Worm (Caenorhabditis elegans): ENCODE results near the gene kars-1.

The kars-1 gene

DNA sequence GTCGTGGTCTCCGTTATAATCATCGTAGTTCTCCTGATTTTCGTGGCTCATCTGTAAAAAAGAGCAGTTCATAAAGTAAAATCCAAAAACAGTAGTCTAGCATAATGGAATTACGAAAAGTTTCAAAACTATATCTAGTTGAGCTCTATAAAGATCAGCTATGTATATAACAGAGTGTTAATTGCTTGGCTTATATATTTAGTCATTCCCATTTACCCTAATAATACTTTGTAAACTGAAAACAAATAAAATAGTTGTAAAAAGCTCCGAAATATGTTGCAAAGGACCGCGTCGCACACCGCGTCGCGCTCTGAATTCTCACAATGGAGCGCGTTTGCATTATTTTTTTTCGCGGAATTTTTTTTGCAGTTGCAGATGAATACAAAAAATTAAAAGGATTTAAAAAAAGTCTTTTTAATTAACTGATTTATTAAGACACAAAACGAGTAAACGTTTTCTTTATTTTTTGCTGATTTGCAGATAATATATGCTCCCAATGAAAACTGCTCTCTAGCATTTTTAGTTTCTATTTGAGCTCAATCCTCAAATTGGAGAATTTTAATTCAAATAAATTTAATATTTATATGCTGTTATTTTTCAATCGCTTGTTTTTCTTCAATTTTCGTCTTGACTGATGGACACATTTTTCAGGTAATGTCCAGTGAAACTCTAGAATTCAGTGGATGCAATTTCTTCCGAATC lies 22.0 kb downstream of the kars-1 start, which contains the start of the genes tcer-1 and ZK1127.5:
Gene tcer-1, minus strand, starts transcription at position 51 of the 702 bp plus-strand sequence.
Gene ZK1127.5, plus strand, starts transcription at position 652 of the 702 bp plus-strand sequence.
- TF ChIP-seq flt-1 (GFP tag; IDR thresholded peaks at IDR 0.05) (no peak), tab-1 (GFP tag; IDR thresholded peaks at IDR 0.05) (no peak), klf-2 (GFP tag; conservative IDR thresholded peaks at IDR 0.05) (no peak), ztf-23 (GFP tag; IDR thresholded peaks at IDR 0.05) (no peak), ref-1 (GFP tag; conservative IDR thresholded peaks at IDR 0.05) (no peak), ztf-29 (GFP tag; IDR thresholded peaks at IDR 0.05) (no peak), cog-1 (tag; optimal IDR thresholded peaks at IDR 0.05) (no peak), T22C8.4 (GFP tag; IDR thresholded peaks at IDR 0.05) (no peak), med-1 (GFP tag; optimal IDR thresholded peaks at IDR 0.05; ENCODE audit: insufficient read depth) (no peak)

DNA sequence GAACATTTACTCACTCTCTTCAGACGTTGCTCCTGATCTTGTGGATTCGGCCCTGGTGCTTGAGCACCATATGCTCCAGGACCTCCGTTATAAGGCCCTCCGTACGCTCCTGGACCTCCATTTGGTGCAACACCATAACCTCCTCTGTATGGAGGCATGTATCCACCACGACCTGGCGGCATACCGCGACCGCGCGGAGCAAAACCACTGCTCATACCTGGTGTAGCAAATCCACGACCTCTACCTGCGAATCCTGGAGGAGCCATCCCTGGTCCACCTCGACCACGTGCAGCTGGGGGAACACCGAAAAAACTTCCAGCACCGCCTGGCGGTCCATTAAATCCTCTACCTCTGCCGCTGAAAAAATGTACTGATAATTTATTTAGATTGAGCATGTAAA lies 22.7 kb downstream of the kars-1 start:
- TF ChIP-seq tab-1 (GFP tag; IDR thresholded peaks at IDR 0.05), result 0 out of 2 replicates have a peak, but pooled peaks have one; percentile 59
- TF ChIP-seq cog-1 (tag; optimal IDR thresholded peaks at IDR 0.05), result no peak
- TF ChIP-seq T22C8.4 (GFP tag; IDR thresholded peaks at IDR 0.05), result no peak

ce11 chrII:7042090-7042489 lies 30.1 kb downstream of the kars-1 start:
- TF ChIP-seq ztf-23 (GFP tag; IDR thresholded peaks at IDR 0.05) (peak; percentile 49; the same call in 1 of the 2 replicates), klf-2 (GFP tag; conservative IDR thresholded peaks at IDR 0.05) (0 out of 2 replicates have a peak, but pooled peaks have one; percentile 19), ref-1 (GFP tag; conservative IDR thresholded peaks at IDR 0.05) (0 out of 2 replicates have a peak, but pooled peaks have one; percentile 34), tab-1 (GFP tag; IDR thresholded peaks at IDR 0.05) (peak; percentile 15; the same call in 1 of the 2 replicates), flt-1 (GFP tag; IDR thresholded peaks at IDR 0.05) (peak; percentile 72; the same call in 1 of the 2 replicates)

DNA sequence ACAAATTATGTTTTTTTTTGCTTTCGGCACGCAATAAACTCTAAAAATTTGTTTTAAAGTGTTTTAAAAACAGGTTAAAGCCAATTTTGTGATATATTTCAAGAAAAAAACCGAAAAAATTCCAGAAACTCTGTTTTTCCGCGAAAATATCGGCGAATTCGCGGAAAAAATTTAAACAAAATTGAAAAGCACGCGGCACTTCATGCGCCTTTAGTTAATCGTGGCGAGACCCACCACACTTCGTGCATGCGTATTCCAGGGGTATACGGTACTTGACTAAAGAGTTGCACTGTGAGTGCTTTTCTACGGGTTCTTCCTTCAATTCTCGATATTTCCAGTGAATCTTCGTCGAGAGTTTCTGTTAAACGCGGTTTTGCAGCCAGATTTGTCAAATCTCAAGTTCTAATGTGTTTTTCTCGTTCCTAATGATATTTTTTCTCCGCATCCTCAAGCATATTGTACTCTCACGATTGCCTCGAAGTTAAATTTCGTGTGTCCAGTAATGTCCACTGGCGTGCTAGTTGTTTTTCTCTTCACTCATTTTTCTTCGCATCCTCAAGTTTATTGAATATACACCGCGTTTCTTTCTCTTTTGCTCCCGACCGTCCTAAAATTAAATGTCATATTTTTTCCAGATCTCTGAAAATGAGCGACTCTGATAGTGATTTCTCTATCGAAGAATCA lies 34.4 kb downstream of the kars-1 start, which contains the start of gene cin-4:
Gene cin-4, plus strand, starts transcription at position 634 of the 684 bp plus-strand sequence.
- TF ChIP-seq ztf-23 (GFP tag; IDR thresholded peaks at IDR 0.05), result no peak
- no peak for TF ChIP-seq tab-1 (GFP tag; IDR thresholded peaks at IDR 0.05)
- TF ChIP-seq cog-1 (tag; optimal IDR thresholded peaks at IDR 0.05), result no peak
- TF ChIP-seq med-1 (GFP tag; optimal IDR thresholded peaks at IDR 0.05; ENCODE audit: insufficient read depth), result no peak
- no peak for TF ChIP-seq flt-1 (GFP tag; IDR thresholded peaks at IDR 0.05)
- no peak for TF ChIP-seq ztf-29 (GFP tag; IDR thresholded peaks at IDR 0.05)
- no peak for TF ChIP-seq klf-2 (GFP tag; conservative IDR thresholded peaks at IDR 0.05)
- TF ChIP-seq ref-1 (GFP tag; conservative IDR thresholded peaks at IDR 0.05), result no peak

ce11 chrII:7031137-7031697 lies 41.0 kb downstream of the kars-1 start:
- TF ChIP-seq ztf-23 (GFP tag; IDR thresholded peaks at IDR 0.05) (no peak), med-1 (GFP tag; optimal IDR thresholded peaks at IDR 0.05; ENCODE audit: insufficient read depth) (no peak), ztf-29 (GFP tag; IDR thresholded peaks at IDR 0.05) (no peak), ref-1 (GFP tag; conservative IDR thresholded peaks at IDR 0.05) (no peak), flt-1 (GFP tag; IDR thresholded peaks at IDR 0.05) (no peak), cog-1 (tag; optimal IDR thresholded peaks at IDR 0.05) (no peak), tab-1 (GFP tag; IDR thresholded peaks at IDR 0.05) (no peak), klf-2 (GFP tag; conservative IDR thresholded peaks at IDR 0.05) (no peak), T22C8.4 (GFP tag; IDR thresholded peaks at IDR 0.05) (no peak)

- TF ChIP-seq klf-2 (GFP tag; conservative IDR thresholded peaks at IDR 0.05) (no peak), ztf-29 (GFP tag; IDR thresholded peaks at IDR 0.05) (no peak), cog-1 (tag; optimal IDR thresholded peaks at IDR 0.05) (no peak), flt-1 (GFP tag; IDR thresholded peaks at IDR 0.05) (no peak), ref-1 (GFP tag; conservative IDR thresholded peaks at IDR 0.05) (no peak), tab-1 (GFP tag; IDR thresholded peaks at IDR 0.05) (no peak), ztf-23 (GFP tag; IDR thresholded peaks at IDR 0.05) (no peak), T22C8.4 (GFP tag; IDR thresholded peaks at IDR 0.05) (no peak), med-1 (GFP tag; optimal IDR thresholded peaks at IDR 0.05; ENCODE audit: insufficient read depth) (no peak)
These were observed 42.7 kb downstream of the kars-1 start for ce11 chrII:7029524-7029923.

DNA sequence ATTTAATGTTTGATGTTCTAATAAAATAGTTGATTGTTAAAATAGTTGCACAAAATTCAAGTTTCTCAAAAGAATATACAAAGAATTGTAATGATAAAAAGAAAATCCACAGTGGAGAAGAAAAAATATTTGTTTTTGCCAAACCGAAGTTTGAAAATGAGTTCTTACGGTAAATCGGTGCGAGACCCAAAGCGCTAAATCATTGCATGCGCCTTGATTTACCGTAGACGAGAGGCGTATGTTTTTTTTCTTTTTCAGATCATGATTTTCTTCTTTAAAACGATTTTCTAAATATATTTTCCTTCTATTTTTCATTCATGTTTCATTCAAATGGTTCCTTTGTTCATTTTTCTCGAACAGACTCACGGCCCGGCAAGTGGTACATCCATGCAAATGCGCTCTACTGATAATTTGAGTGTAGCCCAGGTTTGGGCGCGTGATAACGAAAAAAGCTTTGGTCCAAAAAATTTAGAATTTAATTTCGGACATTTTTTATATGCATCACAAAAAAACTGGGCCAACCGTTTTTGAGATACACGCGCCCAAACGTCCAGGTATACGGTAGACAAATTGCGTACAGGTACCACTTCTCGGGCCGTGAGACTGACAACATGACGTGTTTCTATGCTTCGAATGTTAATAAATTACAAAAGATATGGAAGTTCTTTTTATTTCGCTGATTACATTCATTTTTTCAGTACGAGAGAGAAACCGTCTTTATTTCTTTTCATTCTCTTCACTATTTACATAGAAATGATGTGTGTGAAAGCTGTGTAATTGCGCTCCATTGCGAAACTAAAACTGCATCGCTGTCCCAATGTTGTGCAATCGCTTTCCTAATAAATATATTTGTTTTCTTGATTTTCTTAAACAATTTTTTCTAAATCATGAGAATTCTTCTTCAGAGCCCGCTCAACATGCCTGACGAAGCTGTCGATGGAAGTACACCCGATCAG lies 47.0 kb downstream of the kars-1 start, which contains the start of gene znf-598:
Gene znf-598, plus strand, starts transcription at position 906 of the 956 bp plus-strand sequence.
- TF ChIP-seq tab-1 (GFP tag; IDR thresholded peaks at IDR 0.05) (no peak), cog-1 (tag; optimal IDR thresholded peaks at IDR 0.05) (peak; percentile 4)

- TF ChIP-seq ztf-23 (GFP tag; IDR thresholded peaks at IDR 0.05) (no peak), med-1 (GFP tag; optimal IDR thresholded peaks at IDR 0.05; ENCODE audit: insufficient read depth) (peak; percentile 10)
These were observed 49.7 kb downstream of the kars-1 start, which contains the start of the genes lst-6 and lst-5 for ce11 chrII:7022370-7023001. TSS of gene lst-6 (minus strand) at chrII:7022509. TSS of gene lst-5 (plus strand) at chrII:7022913.
